Fruit fly (Drosophila melanogaster) whole organism, prepupa: ENCODE data around the gene CG43861.

Source experiments
- CG34406 ChIP-seq: fragments of 200-800 bp; sonication (Bioruptor generic); optimal IDR thresholded peaks from 3 replicates; lab custom pipeline; 2016; ENCODE audit warnings: missing biosample characterization, missing genetic modification characterization
- Lpt ChIP-seq: fragments of 200-800 bp; sonication (Bioruptor generic); optimal IDR thresholded peaks from 3 replicates; lab custom pipeline; 2016; ENCODE audit warnings: missing biosample characterization, missing genetic modification characterization
- lz ChIP-seq: fragments of 200-800 bp; sonication (Bioruptor generic); optimal IDR thresholded peaks from 3 replicates; lab custom pipeline; 2016; ENCODE audit warnings: missing biosample characterization, missing genetic modification characterization
- ss ChIP-seq, 2 experiments: fragments of 200-800 bp; sonication (Bioruptor generic); optimal IDR thresholded peaks; 2 replicates in 1 of 2; 3 replicates in 1 of 2; lab custom pipeline; 2017 to 2018; ENCODE audit warnings: mild to moderate bottlenecking in 2 of 2, missing biosample characterization in 2 of 2, missing genetic modification characterization in 2 of 2, moderate library complexity in 1 of 2

- TF ChIP-seq Lpt (GFP tag; lab: Kevin White, UChicago): no peak
- TF ChIP-seq CG34406: no peak
- no peak for TF ChIP-seq ss (GFP tag; optimal IDR thresholded peaks at IDR 0.05; lab: Kevin White, UChicago)
- no peak for TF ChIP-seq lz (GFP tag; lab: Kevin White, UChicago)
These were observed 24.6 kb downstream of the CG43861 start for dm6 chr2L:19992427-19992998.
